Worm (Caenorhabditis elegans): ENCODE data around the gene lgc-43.

DNA sequence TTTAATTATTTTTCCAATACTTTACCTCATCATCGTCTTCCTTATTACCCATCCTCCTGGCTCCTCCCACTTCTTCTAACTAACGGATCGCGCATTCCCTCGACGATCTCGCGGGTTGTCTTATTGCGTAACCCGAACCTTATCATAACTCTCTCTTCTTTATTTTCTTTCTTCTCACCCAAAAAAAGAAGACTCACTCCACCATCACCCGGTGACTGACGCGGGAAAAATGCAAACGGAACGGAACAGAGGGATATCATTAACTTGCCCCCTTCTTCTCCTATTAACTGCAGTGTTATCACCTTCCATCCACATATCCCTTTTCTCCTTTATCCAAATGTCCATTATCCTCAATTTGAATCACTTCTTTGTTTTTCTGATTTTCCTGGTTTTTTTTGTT, 8.4 kb upstream of the lgc-43 start:
- TF ChIP-seq lsy-2 (tag; optimal IDR thresholded peaks at IDR 0.05), result no peak
- TF ChIP-seq Y48G9A.11 (GFP tag; IDR thresholded peaks at IDR 0.05), result no peak
- no peak for TF ChIP-seq tra-1 (GFP tag; IDR thresholded peaks at IDR 0.05)
- no peak for TF ChIP-seq pqm-1 (tag; optimal IDR thresholded peaks at IDR 0.05)
- TF ChIP-seq hlh-11 (tag; optimal IDR thresholded peaks at IDR 0.05), result no peak
- TF ChIP-seq snpc-4 (tag; optimal IDR thresholded peaks at IDR 0.05), result no peak
- TF ChIP-seq nhr-41 (GFP tag; IDR thresholded peaks at IDR 0.05), result no peak
- no peak for TF ChIP-seq lin-13 (GFP tag; optimal IDR thresholded peaks at IDR 0.05)
- no peak for TF ChIP-seq lin-39 (tag; optimal IDR thresholded peaks at IDR 0.05)
- no peak for TF ChIP-seq mdl-1 (tag; optimal IDR thresholded peaks at IDR 0.05)

Data from whole organism, L4 larva.